Worm (Caenorhabditis elegans): Measurements from ENCODE around the gene T02E9.5.

DNA sequence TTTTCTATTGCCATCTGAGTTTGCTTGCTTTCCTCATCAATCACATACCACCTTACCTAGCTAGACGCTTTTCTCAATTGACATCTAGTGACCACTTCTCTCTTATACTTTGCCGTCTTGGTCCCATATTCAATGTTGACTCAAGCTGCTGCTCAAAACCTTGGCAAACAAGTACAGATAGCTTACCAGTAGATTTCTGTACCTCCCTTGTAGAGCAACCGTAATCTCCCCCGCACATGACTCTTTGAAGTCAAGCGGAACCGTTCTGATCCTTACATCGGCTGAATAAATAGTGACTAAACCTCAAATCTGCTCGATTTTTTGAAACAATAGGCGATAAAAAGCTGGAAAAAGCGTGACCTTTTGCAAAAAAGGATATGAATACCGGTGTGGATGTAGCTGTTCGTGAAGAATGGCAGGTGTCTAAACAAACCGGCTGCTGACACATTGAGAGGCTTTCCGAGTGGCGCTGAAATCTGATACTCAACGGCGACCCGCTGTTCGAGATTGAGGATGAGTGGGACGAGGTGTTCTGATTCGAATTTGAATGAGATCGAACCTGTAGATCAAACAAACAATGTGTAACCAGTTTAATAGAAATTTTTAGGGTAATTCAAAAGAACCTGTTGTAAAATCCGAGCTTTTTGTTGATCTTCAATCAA is 6.1 kb upstream of the T02E9.5 start:
- TF ChIP-seq syd-9 (tag; optimal IDR thresholded peaks at IDR 0.05) (no peak), rnt-1 (tag; optimal IDR thresholded peaks at IDR 0.05) (no peak), unc-86 (tag; optimal IDR thresholded peaks at IDR 0.05) (no peak), ceh-14 (tag; optimal IDR thresholded peaks at IDR 0.05) (no peak), fkh-6 (tag; optimal IDR thresholded peaks at IDR 0.05) (no peak), sdc-2 (tag; optimal IDR thresholded peaks at IDR 0.05) (no peak), ceh-48 (tag; optimal IDR thresholded peaks at IDR 0.05) (no peak), unc-55 (GFP tag; optimal IDR thresholded peaks at IDR 0.05) (no peak), pqm-1 (tag; optimal IDR thresholded peaks at IDR 0.05) (no peak), nfya-1 (tag; optimal IDR thresholded peaks at IDR 0.05) (no peak), ceh-22 (tag; optimal IDR thresholded peaks at IDR 0.05) (no peak)

Measured in whole organism, late embryonic.